Worm (Caenorhabditis elegans) whole organism, young adult: ENCODE results near the gene F20A1.4.

Experiments used
- B0336.3 ChIP-seq: fragments of 200-800 bp; sonication (Bioruptor generic); IDR thresholded peaks from 2 replicates; pipeline ENCODE4 v1.3.6; 2022; ENCODE audit warnings: missing genetic modification characterization, missing compliant biosample characterization
- D2030.7 ChIP-seq: fragments of 200-800 bp; sonication (Bioruptor generic); IDR thresholded peaks from 2 replicates; pipeline ENCODE4 v1.3.6; 2022; ENCODE audit warnings: missing genetic modification reagents, missing genetic modification characterization, missing compliant biosample characterization
- F10E7.11 ChIP-seq: sonication (generic microtip); optimal IDR thresholded peaks from 2 replicates; lab custom pipeline; 2017; ENCODE audit warnings: mild to moderate bottlenecking, missing genetic modification characterization, moderate library complexity, missing compliant biosample characterization
- F22D6.2 ChIP-seq: sonication (generic microtip); optimal IDR thresholded peaks from 2 replicates; lab custom pipeline; 2016; ENCODE audit warnings: mild to moderate bottlenecking, missing genetic modification characterization, missing compliant biosample characterization
- F33H1.4 ChIP-seq: fragments of 200-800 bp; sonication (Bioruptor generic); IDR thresholded peaks from 2 replicates; pipeline ENCODE4 v1.3.6; 2022; ENCODE audit warnings: missing genetic modification reagents, missing genetic modification characterization, missing compliant biosample characterization
- F52B5.7 ChIP-seq: sonication (generic microtip); optimal IDR thresholded peaks from 2 replicates; lab custom pipeline; 2016; ENCODE audit warnings: mild to moderate bottlenecking, missing genetic modification characterization, missing compliant biosample characterization
- F57C9.4 ChIP-seq: sonication (generic microtip); optimal IDR thresholded peaks from 2 replicates; lab custom pipeline; 2017; ENCODE audit warnings: mild to moderate bottlenecking, missing genetic modification characterization, missing compliant biosample characterization
- T07F8.4 ChIP-seq: sonication (generic microtip); optimal IDR thresholded peaks from 2 replicates; lab custom pipeline; 2016; ENCODE audit warnings: mild to moderate bottlenecking, missing genetic modification characterization, moderate library complexity, missing compliant biosample characterization
- T26A5.8 ChIP-seq: sonication (generic microtip); optimal IDR thresholded peaks from 2 replicates; lab custom pipeline; 2016; ENCODE audit warnings: missing genetic modification characterization, missing compliant biosample characterization
- Y67H2A.10 ChIP-seq: fragments of 200-800 bp; sonication (Bioruptor generic); conservative IDR thresholded peaks from 2 replicates; pipeline ENCODE4 v1.3.6; 2022; ENCODE audit warnings: missing genetic modification reagents, missing genetic modification characterization, missing compliant biosample characterization
- akir-1 ChIP-seq: fragments of 200-800 bp; sonication (Bioruptor generic); optimal IDR thresholded peaks from 2 replicates; lab custom pipeline; 2018; ENCODE audit warnings: mild to moderate bottlenecking, missing genetic modification characterization, moderate library complexity, missing compliant biosample characterization
- aptf-3 ChIP-seq: fragments of 200-800 bp; sonication (Bioruptor generic); IDR thresholded peaks from 2 replicates; pipeline ENCODE4 v1.3.6; 2022; ENCODE audit warnings: missing genetic modification characterization, missing compliant biosample characterization
- attf-3 ChIP-seq: fragments of 200-800 bp; sonication (Bioruptor generic); conservative IDR thresholded peaks from 2 replicates; pipeline ENCODE4 v1.3.6; 2022; ENCODE audit warnings: missing genetic modification reagents, missing genetic modification characterization, missing compliant biosample characterization
- bed-2 ChIP-seq: fragments of 200-800 bp; sonication (Bioruptor generic); IDR thresholded peaks from 2 replicates; pipeline ENCODE4 v1.3.6; 2022; ENCODE audit warnings: missing genetic modification reagents, missing genetic modification characterization, missing compliant biosample characterization
- ceh-91 ChIP-seq: fragments of 200-800 bp; sonication (Bioruptor generic); IDR thresholded peaks from 2 replicates; pipeline ENCODE4 v1.3.6; 2022; ENCODE audit warnings: missing genetic modification reagents, missing genetic modification characterization, missing compliant biosample characterization
- dox-1 ChIP-seq: fragments of 200-800 bp; sonication (Bioruptor generic); IDR thresholded peaks from 2 replicates; pipeline ENCODE4 v1.3.6; 2022; ENCODE audit warnings: missing genetic modification reagents, missing genetic modification characterization, missing compliant biosample characterization
- dpff-1 ChIP-seq: sonication (generic microtip); optimal IDR thresholded peaks from 2 replicates; lab custom pipeline; 2017; ENCODE audit warnings: mild to moderate bottlenecking, missing genetic modification characterization, missing compliant biosample characterization
- dpl-1 ChIP-seq: fragments of 150-350 bp; optimal IDR thresholded peaks from 2 replicates; lab custom pipeline; 2014; ENCODE audit warnings: missing biosample characterization, missing genetic modification reagents, missing genetic modification characterization
- egl-44 ChIP-seq: fragments of 200-800 bp; sonication (Bioruptor generic); IDR thresholded peaks from 2 replicates; pipeline ENCODE4 v1.3.6; 2022; ENCODE audit warnings: missing genetic modification reagents, missing genetic modification characterization, missing compliant biosample characterization
- hsf-1 ChIP-seq: fragments of 200-800 bp; sonication (Bioruptor generic); IDR thresholded peaks from 2 replicates; pipeline ENCODE4 v1.3.6; 2022; ENCODE audit warnings: missing genetic modification reagents, missing genetic modification characterization, missing compliant biosample characterization
- lag-1 ChIP-seq: fragments of 200-800 bp; sonication (Bioruptor generic); IDR thresholded peaks from 2 replicates; pipeline ENCODE4 v1.3.6; 2022; ENCODE audit warnings: missing genetic modification reagents, missing genetic modification characterization, missing compliant biosample characterization
- let-526 ChIP-seq: fragments of 200-800 bp; sonication (Bioruptor generic); IDR thresholded peaks from 2 replicates; pipeline ENCODE4 v1.3.6; 2022; ENCODE audit warnings: missing genetic modification reagents, missing genetic modification characterization, missing compliant biosample characterization
- lin-26 ChIP-seq: fragments of 200-800 bp; sonication (Bioruptor generic); IDR thresholded peaks from 2 replicates; pipeline ENCODE4 v1.3.6; 2022; ENCODE audit warnings: missing genetic modification reagents, missing genetic modification characterization, missing compliant biosample characterization
- lin-40 ChIP-seq: sonication (generic microtip); optimal IDR thresholded peaks from 2 replicates; lab custom pipeline; 2016; ENCODE audit warnings: missing genetic modification characterization, mild to moderate bottlenecking, missing compliant biosample characterization, missing genotype, missing genetic modification reagents
- lsl-1 ChIP-seq: fragments of 200-800 bp; sonication (Bioruptor generic); optimal IDR thresholded peaks from 2 replicates; lab custom pipeline; 2018; ENCODE audit warnings: mild to moderate bottlenecking, missing genetic modification characterization, moderate library complexity, missing compliant biosample characterization
- lsy-27 ChIP-seq: sonication (generic microtip); optimal IDR thresholded peaks from 2 replicates; lab custom pipeline; 2017; ENCODE audit warnings: missing genetic modification characterization, mild to moderate bottlenecking, missing compliant biosample characterization, antibody characterized with exemption, missing genotype, borderline replicate concordance; ENCODE audit not compliant: insufficient read depth
- madf-6 ChIP-seq: fragments of 200-800 bp; sonication (Bioruptor generic); IDR thresholded peaks from 2 replicates; pipeline ENCODE4 v1.3.6; 2022; ENCODE audit warnings: missing genetic modification reagents, missing genetic modification characterization, missing compliant biosample characterization
- nhr-179 ChIP-seq: sonication (generic microtip); optimal IDR thresholded peaks from 2 replicates; lab custom pipeline; 2016; ENCODE audit warnings: mild to moderate bottlenecking, missing genetic modification characterization, missing compliant biosample characterization
- nhr-80 ChIP-seq: sonication (generic microtip); optimal IDR thresholded peaks from 2 replicates; lab custom pipeline; 2016; ENCODE audit warnings: missing genetic modification characterization, missing compliant biosample characterization
- nhr-90 ChIP-seq: sonication (generic microtip); optimal IDR thresholded peaks from 2 replicates; lab custom pipeline; 2016; ENCODE audit warnings: missing genotype, mild to moderate bottlenecking, missing genetic modification characterization, missing compliant biosample characterization
- pbrm-1 ChIP-seq: fragments of 200-800 bp; sonication (Bioruptor generic); IDR thresholded peaks from 2 replicates; pipeline ENCODE4 v1.3.6; 2022; ENCODE audit warnings: missing genetic modification reagents, missing genetic modification characterization, missing compliant biosample characterization
- rec-8 ChIP-seq, 2 experiments: sonication (generic microtip); optimal IDR thresholded peaks; 2 replicates each; lab custom pipeline; 2016; ENCODE audit warnings: mild to moderate bottlenecking in 2 of 2, missing genetic modification characterization in 2 of 2, missing genetic modification reagents in 2 of 2, missing genotype in 2 of 2, missing biosample characterization in 1 of 2, missing compliant biosample characterization in 1 of 2, moderate library complexity in 1 of 2
- repo-1 ChIP-seq: sonication (generic microtip); optimal IDR thresholded peaks from 2 replicates; lab custom pipeline; 2017; ENCODE audit warnings: mild to moderate bottlenecking, missing genetic modification characterization, missing compliant biosample characterization
- rpc-1 ChIP-seq, 2 experiments: fragments of 150-350 bp in 1 of 2; sonication (generic microtip) in 1 of 2; optimal IDR thresholded peaks; 2 replicates each; lab custom pipeline; 2014 to 2018; ENCODE audit warnings: missing biosample characterization in 1 of 2, missing genetic modification characterization in 1 of 2, missing genetic modification reagents in 1 of 2, missing genotype in 1 of 2
- sea-2 ChIP-seq: fragments of 200-800 bp; sonication (Bioruptor generic); IDR thresholded peaks from 2 replicates; pipeline ENCODE4 v1.3.6; 2022; ENCODE audit warnings: missing genetic modification characterization, missing compliant biosample characterization
- snpc-1.3 ChIP-seq: sonication (generic microtip); optimal IDR thresholded peaks from 2 replicates; lab custom pipeline; 2017; ENCODE audit warnings: missing genetic modification characterization, mild to moderate bottlenecking, missing compliant biosample characterization, antibody characterized with exemption, moderate library complexity, missing genotype, missing genetic modification reagents; ENCODE audit not compliant: insufficient read depth
- snpc-3.4 ChIP-seq: sonication (generic microtip); optimal IDR thresholded peaks from 2 replicates; lab custom pipeline; 2017; ENCODE audit warnings: missing genetic modification characterization, mild to moderate bottlenecking, missing compliant biosample characterization, antibody characterized with exemption, moderate library complexity, missing genotype, missing genetic modification reagents
- snpc-4 ChIP-seq, 5 experiments: fragments of 150-350 bp in 1 of 5; sonication (generic microtip) in 4 of 5; optimal IDR thresholded peaks; 2 replicates each; lab custom pipeline; 2014 to 2018; ENCODE audit warnings: missing genetic modification characterization in 5 of 5, missing biosample characterization in 3 of 5, antibody characterized with exemption in 2 of 5, mild to moderate bottlenecking in 2 of 5, missing compliant biosample characterization in 2 of 5, missing genotype in 2 of 5, moderate library complexity in 2 of 5, missing genetic modification reagents in 1 of 5
- tbp1 ChIP-seq: fragments of 200-800 bp; sonication (Bioruptor generic); optimal IDR thresholded peaks from 2 replicates; lab custom pipeline; 2018; ENCODE audit warnings: mild to moderate bottlenecking, missing genetic modification characterization, missing compliant biosample characterization
- tlf-1 ChIP-seq: fragments of 200-800 bp; sonication (Bioruptor generic); optimal IDR thresholded peaks from 2 replicates; lab custom pipeline; 2018; ENCODE audit warnings: mild to moderate bottlenecking, missing genetic modification characterization, missing compliant biosample characterization
- unc-130 ChIP-seq: sonication (generic microtip); optimal IDR thresholded peaks from 2 replicates; lab custom pipeline; 2016; ENCODE audit warnings: missing genetic modification reagents, missing genetic modification characterization, missing compliant biosample characterization
- unc-62 ChIP-seq: fragments of 150-350 bp; optimal IDR thresholded peaks from 2 replicates; lab custom pipeline; 2014; ENCODE audit warnings: missing biosample characterization, missing genetic modification reagents, missing genetic modification characterization
- xnd-1 ChIP-seq: sonication (generic microtip); optimal IDR thresholded peaks from 2 replicates; lab custom pipeline; 2016; ENCODE audit warnings: missing genotype, missing genetic modification reagents, missing genetic modification characterization, missing compliant biosample characterization
- zfh-2 ChIP-seq: fragments of 200-800 bp; sonication (Bioruptor generic); conservative IDR thresholded peaks from 2 replicates; pipeline ENCODE4 v1.3.6; 2022; ENCODE audit warnings: missing genetic modification reagents, missing genetic modification characterization, missing compliant biosample characterization
- ztf-26 ChIP-seq: sonication (generic microtip); optimal IDR thresholded peaks from 2 replicates; lab custom pipeline; 2017; ENCODE audit warnings: missing genetic modification characterization, missing compliant biosample characterization

The F20A1.4 gene

ce11 chrV:7060396-7060795, 38.7 kb upstream of the F20A1.4 start, which contains the start of the genes Y57E12AL.6 and Y57E12AL.1 (continued):
- TF ChIP-seq tbp1 (GFP tag; lab: Kevin White, UChicago) = peak; percentile 46
- no peak for TF ChIP-seq F52B5.7 (tag; lab: Kevin White, UChicago)
- peak; percentile 65; the same call in 1 of the 2 replicates for TF ChIP-seq B0336.3 (GFP tag; lab: Robert Waterston, UW)
- TF ChIP-seq F22D6.2 (tag; lab: Kevin White, UChicago) = no peak
- TF ChIP-seq lin-26 (GFP tag; lab: Robert Waterston, UW) = no peak
- TF ChIP-seq rpc-1 (optimal IDR thresholded peaks at IDR 0.05; lab: Kevin White, UChicago) = no peak
- no peak for TF ChIP-seq rpc-1 (tag; optimal IDR thresholded peaks at IDR 0.05; lab: Kevin White, UChicago)
- TF ChIP-seq F33H1.4 = peak; percentile 55; the same call in 1 of the 2 replicates
- peak; percentile 89 for TF ChIP-seq snpc-3.4 (tag; lab: Kevin White, UChicago)
- peak; percentile 87 for TF ChIP-seq dox-1 (GFP tag; lab: Robert Waterston, UW)
- no peak for TF ChIP-seq unc-130 (GFP tag; lab: Kevin White, UChicago)
- TF ChIP-seq F57C9.4 (tag; lab: Kevin White, UChicago) = no peak
- TF ChIP-seq snpc-4 (GFP tag; optimal IDR thresholded peaks at IDR 0.05; lab: Kevin White, UChicago) = peak; percentile 58
- TF ChIP-seq snpc-4 (tag; optimal IDR thresholded peaks at IDR 0.05; lab: Kevin White, UChicago) = peak; percentile 73 to 83 (median 81)
- peak; percentile 45 for TF ChIP-seq dpl-1 (GFP tag; lab: Kevin White, UChicago)
- TF ChIP-seq lsl-1 = peak; percentile 56
- no peak for TF ChIP-seq let-526 (GFP tag; lab: Robert Waterston, UW)
- TF ChIP-seq lag-1 (GFP tag; lab: Robert Waterston, UW) = no peak
- TF ChIP-seq nhr-80 = peak; percentile 63
- TF ChIP-seq Y67H2A.10 (GFP tag; lab: Robert Waterston, UW) = 0 out of 2 replicates have a peak, but pooled peaks have one; percentile 19
- TF ChIP-seq bed-2 (GFP tag; lab: Robert Waterston, UW) = no peak
- TF ChIP-seq zfh-2 (GFP tag; lab: Robert Waterston, UW) = 0 out of 2 replicates have a peak, but pooled peaks have one; percentile 15
- TF ChIP-seq aptf-3 (GFP tag; lab: Robert Waterston, UW) = no peak
- no peak for TF ChIP-seq nhr-179 (tag; lab: Kevin White, UChicago)
- peak; percentile 55 for TF ChIP-seq ztf-26 (tag; lab: Kevin White, UChicago)
- TF ChIP-seq T07F8.4 (tag; lab: Kevin White, UChicago) = no peak
- TF ChIP-seq T26A5.8 (tag; lab: Kevin White, UChicago) = no peak
- no peak for TF ChIP-seq ceh-91
- no peak for TF ChIP-seq lsy-27
- TF ChIP-seq egl-44 (GFP tag; lab: Robert Waterston, UW) = no peak
- peak; percentile 59 for TF ChIP-seq tlf-1 (GFP tag; lab: Kevin White, UChicago)
- TF ChIP-seq hsf-1 = no peak
- TF ChIP-seq lin-40 (tag; lab: Kevin White, UChicago) = peak; percentile 87
- peak; percentile 51; the same call in 1 of the 2 replicates for TF ChIP-seq attf-3
- peak; percentile 65 for TF ChIP-seq D2030.7 (GFP tag; lab: Robert Waterston, UW)
- no peak for TF ChIP-seq nhr-90 (tag; lab: Kevin White, UChicago)
- TF ChIP-seq akir-1 (GFP tag; lab: Kevin White, UChicago) = no peak
- TF ChIP-seq unc-62 = no peak
- peak; percentile 69 for TF ChIP-seq madf-6
- TF ChIP-seq rec-8 (tag; optimal IDR thresholded peaks at IDR 0.05; lab: Kevin White, UChicago) = no peak
- TF ChIP-seq sea-2 (GFP tag; lab: Robert Waterston, UW) = no peak
- TF ChIP-seq xnd-1 = peak; percentile 22
- peak; percentile 46; the same call in 1 of the 2 replicates for TF ChIP-seq pbrm-1 (GFP tag; lab: Robert Waterston, UW)
- TF ChIP-seq F10E7.11 (tag; lab: Kevin White, UChicago) = no peak
- TF ChIP-seq repo-1 (tag; lab: Kevin White, UChicago) = peak; percentile 48
- peak; percentile 25 for TF ChIP-seq snpc-1.3
- no peak for TF ChIP-seq dpff-1 (tag; lab: Kevin White, UChicago)
